Fruit fly (Drosophila melanogaster): ENCODE measurements around the gene CG8620.

CG8620 gene

dm6 chr3L:7151521-7152465, 6.1 kb upstream of the CG8620 start:
- no peak for TF ChIP-seq Myc (optimal IDR thresholded peaks at IDR 0.05)
- TF ChIP-seq Dfd (GFP tag; optimal IDR thresholded peaks at IDR 0.05), result peak; percentile 74
- peak; percentile 5 for TF ChIP-seq ey (GFP tag; optimal IDR thresholded peaks at IDR 0.05)
- no peak for TF ChIP-seq HLH106 (tag; optimal IDR thresholded peaks at IDR 0.05)
- TF ChIP-seq foxo (GFP tag; optimal IDR thresholded peaks at IDR 0.05), result no peak
- TF ChIP-seq dmrt93B (GFP tag; optimal IDR thresholded peaks at IDR 0.05), result no peak
- no peak for TF ChIP-seq dsf (GFP tag; optimal IDR thresholded peaks at IDR 0.05; ENCODE audit: borderline replicate concordance)
- TF ChIP-seq sv (GFP tag; optimal IDR thresholded peaks at IDR 0.05), result peak; percentile 10
- TF ChIP-seq Hr83 (GFP tag; optimal IDR thresholded peaks at IDR 0.05; ENCODE audit: poor library complexity, severe bottlenecking), result no peak

dm6 chr3L:7153634-7154033, 4.3 kb upstream of the CG8620 start:
- TF ChIP-seq Hnf4 (GFP tag; optimal IDR thresholded peaks at IDR 0.05), result peak; percentile 41
- TF ChIP-seq woc (GFP tag; optimal IDR thresholded peaks at IDR 0.05), result peak; percentile 33
- TF ChIP-seq brk (GFP tag; optimal IDR thresholded peaks at IDR 0.05), result peak; percentile 48
- TF ChIP-seq dmrt93B (GFP tag; optimal IDR thresholded peaks at IDR 0.05), result peak; percentile 38
- peak in 1 of 2 experiments; percentile 44 for TF ChIP-seq foxo (GFP tag; optimal IDR thresholded peaks at IDR 0.05)
- peak; percentile 70 for TF ChIP-seq fru (GFP tag; optimal IDR thresholded peaks at IDR 0.05)
- TF ChIP-seq sage (GFP tag; optimal IDR thresholded peaks at IDR 0.05), result no peak
- peak; percentile 42 for TF ChIP-seq rgr (GFP tag; optimal IDR thresholded peaks at IDR 0.05)
- no peak for TF ChIP-seq Mio (GFP tag; optimal IDR thresholded peaks at IDR 0.05)
- no peak for TF ChIP-seq dsf (GFP tag; optimal IDR thresholded peaks at IDR 0.05; ENCODE audit: borderline replicate concordance)
- TF ChIP-seq psq (GFP tag; optimal IDR thresholded peaks at IDR 0.05), result peak; percentile 30
- peak; percentile 60 for TF ChIP-seq HLH106 (tag; optimal IDR thresholded peaks at IDR 0.05)
- peak; percentile 62 for TF ChIP-seq OdsH (GFP tag; optimal IDR thresholded peaks at IDR 0.05)
- TF ChIP-seq h (GFP tag; optimal IDR thresholded peaks at IDR 0.05), result peak; percentile 63
- TF ChIP-seq ey (GFP tag; optimal IDR thresholded peaks at IDR 0.05), result peak; percentile 66
- TF ChIP-seq br (GFP tag; optimal IDR thresholded peaks at IDR 0.05), result peak; percentile 34
- TF ChIP-seq Hr83 (GFP tag; optimal IDR thresholded peaks at IDR 0.05; ENCODE audit: poor library complexity, severe bottlenecking), result no peak
- TF ChIP-seq Jra (GFP tag; optimal IDR thresholded peaks at IDR 0.05), result no peak
- peak; percentile 63 for TF ChIP-seq Sp1 (GFP tag; optimal IDR thresholded peaks at IDR 0.05)

- TF ChIP-seq Jra (GFP tag; optimal IDR thresholded peaks at IDR 0.05) (peak; percentile 24), Vsx2 (GFP tag; optimal IDR thresholded peaks at IDR 0.05; ENCODE audit: partially characterized antibody) (no peak), Mio (GFP tag; optimal IDR thresholded peaks at IDR 0.05) (no peak), Rel (GFP tag; optimal IDR thresholded peaks at IDR 0.05) (no peak), Rel (tag; optimal IDR thresholded peaks at IDR 0.05) (peak; percentile 100), h (GFP tag; optimal IDR thresholded peaks at IDR 0.05) (peak; percentile 26), dmrt93B (GFP tag; optimal IDR thresholded peaks at IDR 0.05) (no peak)
Observed at dm6 chr3L:7154249-7154648, 3.6 kb upstream of the CG8620 start.

dm6 chr3L:7155522-7155978, 2.3 kb upstream of the CG8620 start:
- TF ChIP-seq Sp1 (GFP tag; optimal IDR thresholded peaks at IDR 0.05), result peak; percentile 52
- TF ChIP-seq Hnf4 (GFP tag; optimal IDR thresholded peaks at IDR 0.05), result peak; percentile 32
- TF ChIP-seq dmrt93B (GFP tag; optimal IDR thresholded peaks at IDR 0.05), result peak; percentile 36
- peak; percentile 56 for TF ChIP-seq br (GFP tag; optimal IDR thresholded peaks at IDR 0.05)
- no peak for TF ChIP-seq Hr78 (GFP tag; optimal IDR thresholded peaks at IDR 0.05)
- no peak for TF ChIP-seq Myc (optimal IDR thresholded peaks at IDR 0.05)
- TF ChIP-seq usp (GFP tag; optimal IDR thresholded peaks at IDR 0.05), result no peak
- peak; percentile 35 for TF ChIP-seq OdsH (GFP tag; optimal IDR thresholded peaks at IDR 0.05)
- TF ChIP-seq GATAd (GFP tag; optimal IDR thresholded peaks at IDR 0.05), result no peak
- TF ChIP-seq lola (GFP tag; optimal IDR thresholded peaks at IDR 0.05), result no peak
- peak; percentile 47 for TF ChIP-seq ey (GFP tag; optimal IDR thresholded peaks at IDR 0.05)
- TF ChIP-seq woc (GFP tag; optimal IDR thresholded peaks at IDR 0.05), result peak; percentile 85
- TF ChIP-seq h (GFP tag; optimal IDR thresholded peaks at IDR 0.05), result peak; percentile 31
- TF ChIP-seq jim (GFP tag; optimal IDR thresholded peaks at IDR 0.05), result no peak
- peak; percentile 44 for TF ChIP-seq rgr (GFP tag; optimal IDR thresholded peaks at IDR 0.05)
- TF ChIP-seq Hr83 (GFP tag; optimal IDR thresholded peaks at IDR 0.05; ENCODE audit: poor library complexity, severe bottlenecking), result no peak
- peak; percentile 59 for TF ChIP-seq fru (GFP tag; optimal IDR thresholded peaks at IDR 0.05)
- TF ChIP-seq psq (GFP tag; optimal IDR thresholded peaks at IDR 0.05), result peak; percentile 47
- TF ChIP-seq Abd-B (GFP tag; optimal IDR thresholded peaks at IDR 0.05), result no peak
- peak in 1 of 2 experiments; percentile 56 for TF ChIP-seq foxo (GFP tag; optimal IDR thresholded peaks at IDR 0.05)
- TF ChIP-seq CG9705 (GFP tag; optimal IDR thresholded peaks at IDR 0.05), result peak; percentile 8
- no peak for TF ChIP-seq Jra (GFP tag; optimal IDR thresholded peaks at IDR 0.05)
- peak; percentile 53 for TF ChIP-seq HLH106 (tag; optimal IDR thresholded peaks at IDR 0.05)

Data from whole organism, wandering third instar larva.